Worm (Caenorhabditis elegans) whole organism, L4/young adult: ENCODE measurements around the gene F47B8.4.

Source experiments
- W03F9.2 ChIP-seq: fragments of 150-350 bp; optimal IDR thresholded peaks from 2 replicates; lab custom pipeline; 2014; ENCODE audit warnings: missing biosample characterization, missing genetic modification characterization
- dao-5 ChIP-seq: sonication (generic microtip); optimal IDR thresholded peaks from 2 replicates; lab custom pipeline; 2016; ENCODE audit warnings: missing genotype, missing genetic modification characterization, moderate library complexity, missing compliant biosample characterization
- him-1 ChIP-seq: sonication (generic microtip); optimal IDR thresholded peaks from 2 replicates; lab custom pipeline; 2016; ENCODE audit warnings: missing genotype, missing genetic modification reagents, missing genetic modification characterization, missing compliant biosample characterization

DNA sequence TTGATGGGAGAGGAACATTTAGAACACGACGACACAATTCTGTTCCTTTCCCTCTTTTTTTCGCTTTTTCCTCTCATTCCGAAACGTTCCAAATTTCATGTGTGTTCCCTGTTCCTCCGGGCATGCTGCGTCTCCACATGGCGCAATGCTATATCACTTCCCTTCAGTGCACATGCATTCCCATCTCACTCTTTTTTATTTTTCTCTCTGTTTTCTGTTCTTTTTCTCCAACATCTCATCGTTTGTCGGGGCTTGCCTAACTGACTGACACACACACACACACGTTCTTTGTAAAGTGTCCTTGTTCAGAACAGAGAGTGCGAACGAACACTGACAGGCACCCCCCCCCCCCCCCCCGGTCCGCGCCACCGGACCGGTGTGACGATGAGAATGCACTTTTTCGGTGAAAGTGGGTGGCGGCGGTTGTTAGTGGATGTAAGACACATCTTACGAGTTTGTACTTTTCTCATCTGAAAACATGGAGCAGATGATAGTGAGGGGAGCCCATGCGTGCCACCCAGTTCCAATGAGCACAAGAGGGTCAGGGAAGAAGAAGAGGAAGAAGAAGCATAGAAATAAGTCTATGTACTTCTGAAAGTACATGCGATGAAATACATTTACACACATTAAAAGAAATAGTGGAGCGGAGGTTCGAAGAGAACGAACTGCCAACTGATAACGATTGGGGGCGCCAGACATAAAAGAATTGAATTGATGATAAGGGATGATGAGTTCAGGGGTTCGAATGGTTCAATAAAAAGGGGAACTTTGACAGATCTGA lies 44.0 kb upstream of the F47B8.4 start:
- TF ChIP-seq him-1 (tag; lab: Kevin White, UChicago) (peak; percentile 22), dao-5 (tag; lab: Kevin White, UChicago) (no peak), W03F9.2 (tag; lab: Kevin White, UChicago) (peak; percentile 14)
